Fruit fly (Drosophila melanogaster) whole organism, prepupa: Measurements from ENCODE around the gene Idua.
A peak's percentile ranks its signal among the peaks of the same experiment; 100 is the strongest.

Experiments used
- CG10631 ChIP-seq: fragments of 200-800 bp; sonication (Bioruptor generic); optimal IDR thresholded peaks from 2 replicates; lab custom pipeline; 2016; ENCODE audit warnings: missing biosample characterization, missing genetic modification characterization
- CG11294 ChIP-seq: fragments of 200-800 bp; sonication (Bioruptor generic); IDR thresholded peaks from 2 replicates; pipeline ENCODE4 v1.3.6; 2022; ENCODE audit warnings: missing biosample characterization, missing genetic modification characterization
- CG11762 ChIP-seq: fragments of 200-800 bp; sonication (Bioruptor generic); optimal IDR thresholded peaks from 3 replicates; lab custom pipeline; 2016; ENCODE audit warnings: missing biosample characterization, missing genetic modification characterization; ENCODE audit not compliant: insufficient read depth
- CG15336 ChIP-seq: fragments of 200-800 bp; sonication (Bioruptor generic); IDR thresholded peaks from 2 replicates; pipeline ENCODE4 v1.3.6; 2022; ENCODE audit warnings: missing biosample characterization, missing genetic modification characterization
- CG16779 ChIP-seq: fragments of 200-800 bp; sonication (Bioruptor generic); optimal IDR thresholded peaks from 3 replicates; lab custom pipeline; 2017; ENCODE audit warnings: missing biosample characterization, mild to moderate bottlenecking, missing genetic modification characterization
- CG32006 ChIP-seq: fragments of 200-800 bp; sonication (Bioruptor generic); optimal IDR thresholded peaks from 3 replicates; lab custom pipeline; 2017; ENCODE audit warnings: missing biosample characterization, mild to moderate bottlenecking, missing genetic modification characterization
- CG34406 ChIP-seq: fragments of 200-800 bp; sonication (Bioruptor generic); optimal IDR thresholded peaks from 3 replicates; lab custom pipeline; 2016; ENCODE audit warnings: missing biosample characterization, missing genetic modification characterization
- CG4318 ChIP-seq: fragments of 200-800 bp; sonication (Bioruptor generic); optimal IDR thresholded peaks from 3 replicates; lab custom pipeline; 2017; ENCODE audit warnings: missing biosample characterization, mild to moderate bottlenecking, missing genetic modification characterization
- CG6163 ChIP-seq: fragments of 200-800 bp; sonication (Bioruptor generic); IDR thresholded peaks from 3 replicates; pipeline ENCODE4 v1.3.6; 2022; ENCODE audit warnings: missing biosample characterization, missing genetic modification characterization
- CG6276 ChIP-seq: fragments of 200-800 bp; sonication (Bioruptor generic); optimal IDR thresholded peaks from 2 replicates; lab custom pipeline; 2017; ENCODE audit warnings: missing biosample characterization, mild to moderate bottlenecking, missing genetic modification characterization
- CG6792 ChIP-seq: fragments of 200-800 bp; sonication (Bioruptor generic); optimal IDR thresholded peaks from 3 replicates; lab custom pipeline; 2016; ENCODE audit warnings: missing biosample characterization, missing genetic modification characterization
- CG6808 ChIP-seq: fragments of 200-800 bp; sonication (Bioruptor generic); optimal IDR thresholded peaks from 3 replicates; lab custom pipeline; 2017; ENCODE audit warnings: missing biosample characterization, missing genetic modification characterization, mild to moderate bottlenecking, moderate library complexity, missing genetic modification reagents
- CG7368 ChIP-seq: fragments of 200-800 bp; sonication (Bioruptor generic); optimal IDR thresholded peaks from 3 replicates; lab custom pipeline; 2016; ENCODE audit warnings: missing biosample characterization, missing genetic modification characterization
- CG8319 ChIP-seq: fragments of 200-800 bp; sonication (Bioruptor generic); optimal IDR thresholded peaks from 3 replicates; lab custom pipeline; 2016; ENCODE audit warnings: missing biosample characterization, missing genetic modification characterization
- CG9139 ChIP-seq: fragments of 200-800 bp; sonication (Bioruptor generic); optimal IDR thresholded peaks from 3 replicates; lab custom pipeline; 2017; ENCODE audit warnings: missing biosample characterization, mild to moderate bottlenecking, missing genetic modification characterization
- Eip78C ChIP-seq: fragments of 200-800 bp; sonication (Bioruptor generic); peaks from one replicate; lab custom pipeline; 2016; ENCODE audit warnings: missing biosample characterization, missing genetic modification characterization
- Eip93F ChIP-seq: fragments of 200-800 bp; sonication (Bioruptor generic); optimal IDR thresholded peaks from 2 replicates; lab custom pipeline; 2016; ENCODE audit warnings: missing biosample characterization, mild to moderate bottlenecking, missing genetic modification characterization
- Ets21C ChIP-seq: fragments of 200-800 bp; sonication (Bioruptor generic); optimal IDR thresholded peaks from 3 replicates; lab custom pipeline; 2016; ENCODE audit warnings: missing biosample characterization, missing genetic modification characterization
- Gug ChIP-seq: fragments of 200-800 bp; sonication (Bioruptor generic); IDR thresholded peaks from 2 replicates; pipeline ENCODE4 v1.3.6; 2022; ENCODE audit warnings: missing biosample characterization, missing genetic modification characterization
- Hr38 ChIP-seq: sonication (Bioruptor generic); optimal IDR thresholded peaks from 2 replicates; lab custom pipeline; 2016; ENCODE audit warnings: missing biosample characterization, missing genetic modification characterization
- Hr39 ChIP-seq: fragments of 200-800 bp; sonication (Bioruptor generic); optimal IDR thresholded peaks from 2 replicates; lab custom pipeline; 2016; ENCODE audit warnings: missing biosample characterization, missing genetic modification characterization
- Hr4 ChIP-seq: fragments of 200-800 bp; sonication (Bioruptor generic); optimal IDR thresholded peaks from 3 replicates; lab custom pipeline; 2016; ENCODE audit warnings: missing biosample characterization, missing genetic modification characterization
- Lpt ChIP-seq: fragments of 200-800 bp; sonication (Bioruptor generic); optimal IDR thresholded peaks from 3 replicates; lab custom pipeline; 2016; ENCODE audit warnings: missing biosample characterization, missing genetic modification characterization
- Met ChIP-seq: fragments of 200-800 bp; sonication (Bioruptor generic); optimal IDR thresholded peaks from 3 replicates; lab custom pipeline; 2016; ENCODE audit warnings: missing biosample characterization, missing genetic modification characterization
- OdsH ChIP-seq: fragments of 200-800 bp; sonication (Bioruptor generic); optimal IDR thresholded peaks from 3 replicates; lab custom pipeline; 2016; ENCODE audit warnings: missing biosample characterization, missing genetic modification characterization
- Smox ChIP-seq: fragments of 200-800 bp; sonication (Bioruptor generic); optimal IDR thresholded peaks from 3 replicates; lab custom pipeline; 2016; ENCODE audit warnings: missing biosample characterization, missing genetic modification characterization
- Sox15 ChIP-seq: fragments of 200-800 bp; sonication (Bioruptor generic); optimal IDR thresholded peaks from 3 replicates; lab custom pipeline; 2016; ENCODE audit warnings: missing biosample characterization, missing genetic modification characterization
- achi ChIP-seq: fragments of 200-800 bp; sonication (Bioruptor generic); optimal IDR thresholded peaks from 3 replicates; lab custom pipeline; 2016; ENCODE audit warnings: missing biosample characterization, missing genetic modification characterization
- acj6 ChIP-seq: fragments of 200-800 bp; sonication (Bioruptor generic); optimal IDR thresholded peaks from 3 replicates; lab custom pipeline; 2016; ENCODE audit warnings: missing biosample characterization, missing genetic modification characterization
- cyc ChIP-seq: fragments of 200-800 bp; sonication (Bioruptor generic); optimal IDR thresholded peaks from 3 replicates; lab custom pipeline; 2016; ENCODE audit warnings: missing biosample characterization, missing genetic modification characterization
- dac ChIP-seq: fragments of 200-800 bp; sonication (Bioruptor generic); optimal IDR thresholded peaks from 2 replicates; lab custom pipeline; 2017; ENCODE audit warnings: missing biosample characterization, mild to moderate bottlenecking, missing genetic modification characterization
- dsx ChIP-seq: fragments of 200-800 bp; optimal IDR thresholded peaks from 3 replicates; lab custom pipeline; 2019; ENCODE audit warnings: missing biosample characterization, mild to moderate bottlenecking, missing genetic modification characterization, moderate library complexity; ENCODE audit not compliant: poor library complexity, severe bottlenecking
- eg ChIP-seq: fragments of 200-800 bp; sonication (Bioruptor generic); IDR thresholded peaks from 3 replicates; pipeline ENCODE4 v1.3.6; 2022; ENCODE audit warnings: missing biosample characterization, missing genetic modification characterization
- esn ChIP-seq: fragments of 200-800 bp; sonication (Bioruptor generic); optimal IDR thresholded peaks from 2 replicates; lab custom pipeline; 2016; ENCODE audit warnings: missing biosample characterization, mild to moderate bottlenecking, missing genetic modification characterization, moderate library complexity
- fd59A ChIP-seq: fragments of 200-800 bp; sonication (Bioruptor generic); optimal IDR thresholded peaks from 2 replicates; lab custom pipeline; 2017; ENCODE audit warnings: missing biosample characterization, mild to moderate bottlenecking, missing genetic modification characterization, missing genetic modification reagents
- fd85E ChIP-seq: fragments of 200-800 bp; sonication (Bioruptor generic); optimal IDR thresholded peaks from 3 replicates; lab custom pipeline; 2016; ENCODE audit warnings: missing biosample characterization, missing genetic modification characterization
- lz ChIP-seq: fragments of 200-800 bp; sonication (Bioruptor generic); optimal IDR thresholded peaks from 3 replicates; lab custom pipeline; 2016; ENCODE audit warnings: missing biosample characterization, missing genetic modification characterization
- pdm3 ChIP-seq: fragments of 200-800 bp; sonication (Bioruptor generic); optimal IDR thresholded peaks from 3 replicates; lab custom pipeline; 2016; ENCODE audit warnings: missing biosample characterization, missing genetic modification characterization
- salr ChIP-seq, 2 experiments: fragments of 200-800 bp; sonication (Bioruptor generic); optimal IDR thresholded peaks; 3 replicates each; lab custom pipeline; 2016 to 2018; ENCODE audit warnings: missing biosample characterization in 2 of 2, missing genetic modification characterization in 2 of 2, mild to moderate bottlenecking in 1 of 2
- spab ChIP-seq: fragments of 200-800 bp; sonication (Bioruptor generic); optimal IDR thresholded peaks from 2 replicates; lab custom pipeline; 2017; ENCODE audit warnings: missing biosample characterization, mild to moderate bottlenecking, missing genetic modification characterization, missing genetic modification reagents
- ss ChIP-seq, 2 experiments: fragments of 200-800 bp; sonication (Bioruptor generic); optimal IDR thresholded peaks; 2 replicates in 1 of 2; 3 replicates in 1 of 2; lab custom pipeline; 2017 to 2018; ENCODE audit warnings: mild to moderate bottlenecking in 2 of 2, missing biosample characterization in 2 of 2, missing genetic modification characterization in 2 of 2, moderate library complexity in 1 of 2
- svp ChIP-seq: fragments of 200-800 bp; sonication (Bioruptor generic); peaks from one replicate; lab custom pipeline; 2016; ENCODE audit warnings: missing biosample characterization, missing genetic modification characterization
- topi ChIP-seq: fragments of 200-800 bp; sonication (Bioruptor generic); optimal IDR thresholded peaks from 3 replicates; lab custom pipeline; 2016; ENCODE audit warnings: missing biosample characterization, missing genetic modification characterization
- vri ChIP-seq: fragments of 200-800 bp; sonication (Bioruptor generic); optimal IDR thresholded peaks from 3 replicates; lab custom pipeline; 2016; ENCODE audit warnings: missing biosample characterization, mild to moderate bottlenecking, missing genetic modification characterization

Idua gene

dm6 chr2L:11065932-11066823, 46.7 kb downstream of the Idua start (continued):
- peak; percentile 60 for TF ChIP-seq Sox15 (GFP tag; lab: Kevin White, UChicago)
- peak; percentile 75 for TF ChIP-seq Ets21C (GFP tag; lab: Kevin White, UChicago)
- TF ChIP-seq Hr38 (GFP tag; lab: Kevin White, UChicago) = no peak
- peak; percentile 12 for TF ChIP-seq fd59A (GFP tag; lab: Kevin White, UChicago)
- TF ChIP-seq topi (GFP tag; lab: Kevin White, UChicago) = peak; percentile 74
- peak; percentile 75 for TF ChIP-seq svp (GFP tag; lab: Kevin White, UChicago)
- peak; percentile 74 for TF ChIP-seq lz (GFP tag; lab: Kevin White, UChicago)
- TF ChIP-seq pdm3 (GFP tag; lab: Kevin White, UChicago) = peak; percentile 57
- peak; percentile 88 for TF ChIP-seq Eip78C (GFP tag; lab: Kevin White, UChicago)
- no peak for TF ChIP-seq CG11294 (GFP tag; lab: Robert Waterston, UW)
- peak; percentile 65 for TF ChIP-seq esn (GFP tag; lab: Kevin White, UChicago)
- peak; percentile 55 for TF ChIP-seq CG6792
- TF ChIP-seq acj6 (GFP tag; lab: Kevin White, UChicago) = peak; percentile 69
- TF ChIP-seq CG7368 = peak; percentile 16
- TF ChIP-seq cyc (GFP tag; lab: Kevin White, UChicago) = peak; percentile 66
- TF ChIP-seq CG10631 (GFP tag; lab: Kevin White, UChicago) = no peak
- peak; percentile 76 for TF ChIP-seq Met (GFP tag; lab: Kevin White, UChicago)
- peak; percentile 60 for TF ChIP-seq CG34406
- TF ChIP-seq, all 60 proteins: peak for 44

- TF ChIP-seq CG8319 (GFP tag; lab: Kevin White, UChicago) = peak; percentile 60
- TF ChIP-seq Lpt (GFP tag; lab: Kevin White, UChicago) = no peak
- TF ChIP-seq CG16779 (tag; lab: Kevin White, UChicago) = peak; percentile 35
- peak; percentile 47 for TF ChIP-seq CG11762 (GFP tag; lab: Kevin White, UChicago)
- TF ChIP-seq acj6 (GFP tag; lab: Kevin White, UChicago) = peak; percentile 67
- peak in 1 of 2 experiments; percentile 46 for TF ChIP-seq ss (GFP tag; optimal IDR thresholded peaks at IDR 0.05; lab: Kevin White, UChicago)
- peak; percentile 80 for TF ChIP-seq OdsH (GFP tag; lab: Kevin White, UChicago)
- peak; percentile 55 for TF ChIP-seq Hr4
- TF ChIP-seq CG7368 = peak; percentile 60
- peak; percentile 65 for TF ChIP-seq CG32006 (GFP tag; lab: Kevin White, UChicago)
- TF ChIP-seq CG9139 (GFP tag; lab: Kevin White, UChicago) = no peak
- TF ChIP-seq dac (GFP tag; lab: Kevin White, UChicago) = no peak
- TF ChIP-seq salr (GFP tag; optimal IDR thresholded peaks at IDR 0.05; lab: Kevin White, UChicago) = no peak
- peak; percentile 77 for TF ChIP-seq lz (GFP tag; lab: Kevin White, UChicago)
- TF ChIP-seq CG11294 (GFP tag; lab: Robert Waterston, UW) = peak; percentile 67
- TF ChIP-seq Smox (GFP tag; lab: Kevin White, UChicago) = peak; percentile 79
- peak; percentile 85 for TF ChIP-seq esn (GFP tag; lab: Kevin White, UChicago)
- peak; percentile 77 for TF ChIP-seq Met (GFP tag; lab: Kevin White, UChicago)
- peak; percentile 33 for TF ChIP-seq CG6276
- peak; percentile 73 for TF ChIP-seq Hr39 (GFP tag; lab: Kevin White, UChicago)
- TF ChIP-seq fd59A (GFP tag; lab: Kevin White, UChicago) = peak; percentile 15
- peak; percentile 60 for TF ChIP-seq achi
- TF ChIP-seq Sox15 (GFP tag; lab: Kevin White, UChicago) = peak; percentile 48
- TF ChIP-seq spab = peak; percentile 20
- TF ChIP-seq CG34406 = peak; percentile 75
- peak; percentile 50 for TF ChIP-seq CG4318 (GFP tag; lab: Kevin White, UChicago)
- peak; percentile 72 for TF ChIP-seq eg (GFP tag; lab: Robert Waterston, UW)
- peak; percentile 33 for TF ChIP-seq vri (GFP tag; lab: Kevin White, UChicago)
- TF ChIP-seq fd85E = no peak
- peak; percentile 53 for TF ChIP-seq Eip93F
- TF ChIP-seq Gug (GFP tag; lab: Robert Waterston, UW) = peak; percentile 63
- peak; percentile 19 for TF ChIP-seq dsx
- peak; percentile 53 for TF ChIP-seq CG6808 (GFP tag; lab: Kevin White, UChicago)
- TF ChIP-seq Eip78C (GFP tag; lab: Kevin White, UChicago) = peak; percentile 78
- TF ChIP-seq CG15336 (GFP tag; lab: Robert Waterston, UW) = peak; percentile 77
- TF ChIP-seq cyc (GFP tag; lab: Kevin White, UChicago) = peak; percentile 58
- TF ChIP-seq CG10631 (GFP tag; lab: Kevin White, UChicago) = peak; percentile 66
- TF ChIP-seq CG6163 = peak; percentile 57; the same call in 1 of the 3 replicates
Observed at dm6 chr2L:11065106-11065878, 47.6 kb downstream of the Idua start.
